Fruit fly (Drosophila melanogaster): ENCODE data around the gene CG11857.

Gene CG11857

dm6 chr3R:25235362-25235761, 23.3 kb upstream of the CG11857 start, which contains the start of gene Sil1:
TSS of gene Sil1 (minus strand) at chr3R:25235529.
- peak; percentile 10 for TF ChIP-seq rgr (GFP tag; optimal IDR thresholded peaks at IDR 0.05)
- no peak for TF ChIP-seq br (GFP tag; optimal IDR thresholded peaks at IDR 0.05)

dm6 chr3R:25236121-25236520, 22.6 kb upstream of the CG11857 start:
- no peak for TF ChIP-seq Hr78 (GFP tag; optimal IDR thresholded peaks at IDR 0.05)
- no peak for TF ChIP-seq Hnf4 (GFP tag; optimal IDR thresholded peaks at IDR 0.05)
- TF ChIP-seq Dfd (GFP tag; optimal IDR thresholded peaks at IDR 0.05) = no peak
- no peak for TF ChIP-seq foxo (GFP tag; optimal IDR thresholded peaks at IDR 0.05)

- no peak for TF ChIP-seq HLH106 (tag; optimal IDR thresholded peaks at IDR 0.05)
- no peak for TF ChIP-seq tai (GFP tag; optimal IDR thresholded peaks at IDR 0.05)
- no peak for TF ChIP-seq dmrt93B (GFP tag; optimal IDR thresholded peaks at IDR 0.05)
- no peak for TF ChIP-seq pan (optimal IDR thresholded peaks at IDR 0.05)
- no peak for TF ChIP-seq sage (GFP tag; optimal IDR thresholded peaks at IDR 0.05)
- no peak for TF ChIP-seq Rel (GFP tag; optimal IDR thresholded peaks at IDR 0.05)
- no peak for TF ChIP-seq Rel (tag; optimal IDR thresholded peaks at IDR 0.05)
- no peak for TF ChIP-seq N (GFP tag; optimal IDR thresholded peaks at IDR 0.05)
- TF ChIP-seq dl (GFP tag; optimal IDR thresholded peaks at IDR 0.05; ENCODE audit: insufficient read depth in 1 of 2, partially characterized antibody in 2 of 2) = no peak
- no peak for TF ChIP-seq ey (GFP tag; optimal IDR thresholded peaks at IDR 0.05)
- no peak for TF ChIP-seq Dfd (GFP tag; optimal IDR thresholded peaks at IDR 0.05)
- TF ChIP-seq psq (GFP tag; optimal IDR thresholded peaks at IDR 0.05) = no peak
- no peak for TF ChIP-seq GATAd (GFP tag; optimal IDR thresholded peaks at IDR 0.05)
- no peak for TF ChIP-seq dsf (GFP tag; optimal IDR thresholded peaks at IDR 0.05; ENCODE audit: borderline replicate concordance)
- TF ChIP-seq CG9705 (GFP tag; optimal IDR thresholded peaks at IDR 0.05) = no peak
- TF ChIP-seq CG32264 (GFP tag; optimal IDR thresholded peaks at IDR 0.05) = no peak
- TF ChIP-seq br (GFP tag; optimal IDR thresholded peaks at IDR 0.05) = no peak
Observed at dm6 chr3R:25237314-25237713, 21.4 kb upstream of the CG11857 start, which contains the start of gene Jhbp7. TSS of gene Jhbp7 (plus strand) at chr3R:25237614.

- TF ChIP-seq N (GFP tag; optimal IDR thresholded peaks at IDR 0.05) = no peak
- no peak for TF ChIP-seq tai (GFP tag; optimal IDR thresholded peaks at IDR 0.05)
- TF ChIP-seq Vsx2 (GFP tag; optimal IDR thresholded peaks at IDR 0.05; ENCODE audit: partially characterized antibody) = no peak
- TF ChIP-seq CrebA (GFP tag; optimal IDR thresholded peaks at IDR 0.05; ENCODE audit: borderline replicate concordance) = no peak
- TF ChIP-seq Mio (GFP tag; optimal IDR thresholded peaks at IDR 0.05) = no peak
- no peak for TF ChIP-seq br (GFP tag; optimal IDR thresholded peaks at IDR 0.05)
- TF ChIP-seq Hnf4 (GFP tag; optimal IDR thresholded peaks at IDR 0.05) = no peak
- no peak for TF ChIP-seq foxo (GFP tag; optimal IDR thresholded peaks at IDR 0.05)
- no peak for TF ChIP-seq HLH106 (tag; optimal IDR thresholded peaks at IDR 0.05)
- TF ChIP-seq dmrt93B (GFP tag; optimal IDR thresholded peaks at IDR 0.05) = no peak
- TF ChIP-seq OdsH (GFP tag; optimal IDR thresholded peaks at IDR 0.05) = no peak
- no peak for TF ChIP-seq pan (optimal IDR thresholded peaks at IDR 0.05)
- TF ChIP-seq h (GFP tag; optimal IDR thresholded peaks at IDR 0.05) = no peak
- no peak for TF ChIP-seq CG9705 (GFP tag; optimal IDR thresholded peaks at IDR 0.05)
Observed at dm6 chr3R:25238771-25239700, 19.7 kb upstream of the CG11857 start.

dm6 chr3R:25239880-25240279, 18.8 kb upstream of the CG11857 start, which contains the start of gene to:
TSS of gene to (plus strand) at chr3R:25240180.
- TF ChIP-seq CrebA (GFP tag; optimal IDR thresholded peaks at IDR 0.05; ENCODE audit: borderline replicate concordance) = no peak
- no peak for TF ChIP-seq Hr83 (GFP tag; optimal IDR thresholded peaks at IDR 0.05; ENCODE audit: poor library complexity, severe bottlenecking)
- no peak for TF ChIP-seq psq (GFP tag; optimal IDR thresholded peaks at IDR 0.05)
- no peak for TF ChIP-seq foxo (GFP tag; optimal IDR thresholded peaks at IDR 0.05)
- no peak for TF ChIP-seq N (GFP tag; optimal IDR thresholded peaks at IDR 0.05)
- no peak for TF ChIP-seq brk (GFP tag; optimal IDR thresholded peaks at IDR 0.05)
- TF ChIP-seq usp (GFP tag; optimal IDR thresholded peaks at IDR 0.05) = no peak
- no peak for TF ChIP-seq Rel (GFP tag; optimal IDR thresholded peaks at IDR 0.05)
- no peak for TF ChIP-seq Rel (tag; optimal IDR thresholded peaks at IDR 0.05)
- TF ChIP-seq dmrt93B (GFP tag; optimal IDR thresholded peaks at IDR 0.05) = no peak
- TF ChIP-seq woc (GFP tag; optimal IDR thresholded peaks at IDR 0.05) = no peak
- no peak for TF ChIP-seq dl (GFP tag; optimal IDR thresholded peaks at IDR 0.05; ENCODE audit: insufficient read depth in 1 of 2, partially characterized antibody in 2 of 2)
- no peak for TF ChIP-seq lola (GFP tag; optimal IDR thresholded peaks at IDR 0.05)
- no peak for TF ChIP-seq Vsx2 (GFP tag; optimal IDR thresholded peaks at IDR 0.05; ENCODE audit: partially characterized antibody)
- no peak for TF ChIP-seq br (GFP tag; optimal IDR thresholded peaks at IDR 0.05)
- TF ChIP-seq sv (GFP tag; optimal IDR thresholded peaks at IDR 0.05) = no peak
- TF ChIP-seq Myc (optimal IDR thresholded peaks at IDR 0.05) = no peak
- no peak for TF ChIP-seq HLH106 (tag; optimal IDR thresholded peaks at IDR 0.05)
- TF ChIP-seq jim (GFP tag; optimal IDR thresholded peaks at IDR 0.05) = no peak
- TF ChIP-seq Dfd (GFP tag; optimal IDR thresholded peaks at IDR 0.05) = no peak

All from whole organism, wandering third instar larva.